Worm (Caenorhabditis elegans) whole organism, young adult: ENCODE measurements around the gene srd-45.

ENCODE experiments used
- B0019.2 ChIP-seq: fragments of 200-800 bp; sonication (Bioruptor generic); conservative IDR thresholded peaks from 2 replicates; pipeline ENCODE4 v1.3.6; 2022; ENCODE audit warnings: missing genetic modification reagents, missing genetic modification characterization, missing compliant biosample characterization
- B0261.1 ChIP-seq: sonication (generic microtip); optimal IDR thresholded peaks from 2 replicates; lab custom pipeline; 2016; ENCODE audit warnings: mild to moderate bottlenecking, missing genetic modification characterization, moderate library complexity, missing compliant biosample characterization
- C17E4.6 ChIP-seq: fragments of 200-800 bp; sonication (Bioruptor generic); IDR thresholded peaks from 2 replicates; pipeline ENCODE4 v1.3.6; 2022; ENCODE audit warnings: missing genetic modification reagents, missing genetic modification characterization, missing compliant biosample characterization
- D2030.7 ChIP-seq: fragments of 200-800 bp; sonication (Bioruptor generic); IDR thresholded peaks from 2 replicates; pipeline ENCODE4 v1.3.6; 2022; ENCODE audit warnings: missing genetic modification reagents, missing genetic modification characterization, missing compliant biosample characterization
- F22D6.2 ChIP-seq: sonication (generic microtip); optimal IDR thresholded peaks from 2 replicates; lab custom pipeline; 2016; ENCODE audit warnings: mild to moderate bottlenecking, missing genetic modification characterization, missing compliant biosample characterization
- F23B12.7 ChIP-seq: sonication (generic microtip); optimal IDR thresholded peaks from 2 replicates; lab custom pipeline; 2017; ENCODE audit warnings: missing genetic modification characterization, mild to moderate bottlenecking, missing compliant biosample characterization, antibody characterized with exemption, moderate library complexity; ENCODE audit not compliant: insufficient read depth
- F33H1.4 ChIP-seq: fragments of 200-800 bp; sonication (Bioruptor generic); IDR thresholded peaks from 2 replicates; pipeline ENCODE4 v1.3.6; 2022; ENCODE audit warnings: missing genetic modification reagents, missing genetic modification characterization, missing compliant biosample characterization
- F39B2.1 ChIP-seq: fragments of 200-800 bp; sonication (Bioruptor generic); IDR thresholded peaks from 2 replicates; pipeline ENCODE4 v1.3.6; 2022; ENCODE audit warnings: missing genetic modification reagents, missing genetic modification characterization, missing compliant biosample characterization
- F57A8.1 ChIP-seq: fragments of 200-800 bp; sonication (Bioruptor generic); optimal IDR thresholded peaks from 2 replicates; lab custom pipeline; 2018; ENCODE audit warnings: mild to moderate bottlenecking, missing genetic modification characterization, moderate library complexity, missing compliant biosample characterization
- F57C9.4 ChIP-seq: sonication (generic microtip); optimal IDR thresholded peaks from 2 replicates; lab custom pipeline; 2017; ENCODE audit warnings: mild to moderate bottlenecking, missing genetic modification characterization, missing compliant biosample characterization
- Y56A3A.18 ChIP-seq: fragments of 200-800 bp; sonication (Bioruptor generic); IDR thresholded peaks from 2 replicates; pipeline ENCODE4 v1.3.6; 2022; ENCODE audit warnings: missing genetic modification reagents, missing genetic modification characterization, missing compliant biosample characterization
- Y67H2A.10 ChIP-seq: fragments of 200-800 bp; sonication (Bioruptor generic); conservative IDR thresholded peaks from 2 replicates; pipeline ENCODE4 v1.3.6; 2022; ENCODE audit warnings: missing genetic modification reagents, missing genetic modification characterization, missing compliant biosample characterization
- akir-1 ChIP-seq: fragments of 200-800 bp; sonication (Bioruptor generic); optimal IDR thresholded peaks from 2 replicates; lab custom pipeline; 2018; ENCODE audit warnings: mild to moderate bottlenecking, missing genetic modification characterization, moderate library complexity, missing compliant biosample characterization
- athp-1 ChIP-seq: sonication (generic microtip); optimal IDR thresholded peaks from 2 replicates; lab custom pipeline; 2017; ENCODE audit warnings: mild to moderate bottlenecking, missing genetic modification characterization, missing compliant biosample characterization
- attf-5 ChIP-seq: fragments of 200-800 bp; sonication (Bioruptor generic); optimal IDR thresholded peaks from 2 replicates; lab custom pipeline; 2018; ENCODE audit warnings: mild to moderate bottlenecking, missing genetic modification characterization, missing compliant biosample characterization
- cebp-1 ChIP-seq, 2 experiments: fragments of 200-800 bp in 1 of 2; sonication (Bioruptor generic) in 1 of 2; sonication (generic microtip) in 1 of 2; IDR thresholded peaks in 1 of 2; optimal IDR thresholded peaks in 1 of 2; 2 replicates each; pipeline versions ENCODE4 v1.3.6 to Lab custom; 2017 to 2022; ENCODE audit warnings: missing compliant biosample characterization in 2 of 2, missing genetic modification characterization in 2 of 2, mild to moderate bottlenecking in 1 of 2, missing genetic modification reagents in 1 of 2, moderate library complexity in 1 of 2
- die-1 ChIP-seq: sonication (generic microtip); optimal IDR thresholded peaks from 2 replicates; lab custom pipeline; 2016; ENCODE audit warnings: missing genotype, mild to moderate bottlenecking, missing genetic modification characterization, missing compliant biosample characterization
- efl-1 ChIP-seq: fragments of 150-350 bp; optimal IDR thresholded peaks from 2 replicates; lab custom pipeline; 2014; ENCODE audit warnings: missing biosample characterization, missing genetic modification reagents, missing genetic modification characterization
- hmg-1.2 ChIP-seq: fragments of 200-800 bp; sonication (Bioruptor generic); IDR thresholded peaks from 2 replicates; pipeline ENCODE4 v1.3.6; 2022; ENCODE audit warnings: missing genetic modification reagents, missing genetic modification characterization, missing compliant biosample characterization
- hmg-20 ChIP-seq: fragments of 200-800 bp; sonication (Bioruptor generic); IDR thresholded peaks from 2 replicates; pipeline ENCODE4 v1.3.6; 2022; ENCODE audit warnings: missing genetic modification reagents, missing genetic modification characterization, missing compliant biosample characterization
- hsf-1 ChIP-seq: fragments of 200-800 bp; sonication (Bioruptor generic); IDR thresholded peaks from 2 replicates; pipeline ENCODE4 v1.3.6; 2022; ENCODE audit warnings: missing genetic modification reagents, missing genetic modification characterization, missing compliant biosample characterization
- let-607 ChIP-seq, 2 experiments: fragments of 200-800 bp in 1 of 2; sonication (Bioruptor generic) in 1 of 2; sonication (generic microtip) in 1 of 2; optimal IDR thresholded peaks; 2 replicates each; lab custom pipeline; 2016 to 2018; ENCODE audit warnings: mild to moderate bottlenecking in 2 of 2, missing compliant biosample characterization in 2 of 2, missing genetic modification characterization in 2 of 2, moderate library complexity in 2 of 2, missing genotype in 1 of 2
- lin-26 ChIP-seq: fragments of 200-800 bp; sonication (Bioruptor generic); IDR thresholded peaks from 2 replicates; pipeline ENCODE4 v1.3.6; 2022; ENCODE audit warnings: missing genetic modification reagents, missing genetic modification characterization, missing compliant biosample characterization
- lin-35 ChIP-seq, 3 experiments: fragments of 150-350 bp in 2 of 3; sonication (generic microtip) in 1 of 3; optimal IDR thresholded peaks; 2 replicates each; lab custom pipeline; 2014 to 2018; ENCODE audit warnings: missing biosample characterization in 3 of 3, missing genetic modification characterization in 3 of 3, missing genetic modification reagents in 3 of 3
- lin-40 ChIP-seq: sonication (generic microtip); optimal IDR thresholded peaks from 2 replicates; lab custom pipeline; 2016; ENCODE audit warnings: missing genetic modification characterization, mild to moderate bottlenecking, missing compliant biosample characterization, missing genotype, missing genetic modification reagents
- lin-54 ChIP-seq: fragments of 200-800 bp; sonication (Bioruptor generic); optimal IDR thresholded peaks from 2 replicates; lab custom pipeline; 2018; ENCODE audit warnings: mild to moderate bottlenecking, missing genetic modification characterization, missing compliant biosample characterization
- lir-1 ChIP-seq: fragments of 200-800 bp; sonication (Bioruptor generic); conservative IDR thresholded peaks from 2 replicates; pipeline ENCODE4 v1.3.6; 2022; ENCODE audit warnings: missing genetic modification reagents, missing genetic modification characterization, missing compliant biosample characterization
- lsl-1 ChIP-seq: fragments of 200-800 bp; sonication (Bioruptor generic); optimal IDR thresholded peaks from 2 replicates; lab custom pipeline; 2018; ENCODE audit warnings: mild to moderate bottlenecking, missing genetic modification characterization, moderate library complexity, missing compliant biosample characterization
- madf-10 ChIP-seq: sonication (generic microtip); optimal IDR thresholded peaks from 2 replicates; lab custom pipeline; 2016; ENCODE audit warnings: mild to moderate bottlenecking, missing genetic modification characterization, missing compliant biosample characterization
- madf-3 ChIP-seq: fragments of 200-800 bp; sonication (Bioruptor generic); IDR thresholded peaks from 2 replicates; pipeline ENCODE4 v1.3.6; 2022; ENCODE audit warnings: missing genetic modification reagents, missing genetic modification characterization, missing compliant biosample characterization
- nfya-1 ChIP-seq: sonication (generic microtip); optimal IDR thresholded peaks from 2 replicates; lab custom pipeline; 2017; ENCODE audit warnings: antibody characterized with exemption, missing compliant biosample characterization, missing genetic modification characterization, borderline replicate concordance; ENCODE audit not compliant: insufficient read depth
- nfyb-1 ChIP-seq: fragments of 200-800 bp; sonication (Bioruptor generic); IDR thresholded peaks from 2 replicates; pipeline ENCODE4 v1.3.6; 2022; ENCODE audit warnings: missing genetic modification reagents, missing genetic modification characterization, missing compliant biosample characterization
- rcor-1 ChIP-seq: fragments of 200-800 bp; sonication (Bioruptor generic); IDR thresholded peaks from 2 replicates; pipeline ENCODE4 v1.3.6; 2022; ENCODE audit warnings: missing genetic modification reagents, missing genetic modification characterization, missing compliant biosample characterization
- repo-1 ChIP-seq: sonication (generic microtip); optimal IDR thresholded peaks from 2 replicates; lab custom pipeline; 2017; ENCODE audit warnings: mild to moderate bottlenecking, missing genetic modification characterization, missing compliant biosample characterization
- rpc-1 ChIP-seq, 2 experiments: fragments of 150-350 bp in 1 of 2; sonication (generic microtip) in 1 of 2; optimal IDR thresholded peaks; 2 replicates each; lab custom pipeline; 2014 to 2018; ENCODE audit warnings: missing biosample characterization in 1 of 2, missing genetic modification characterization in 1 of 2, missing genetic modification reagents in 1 of 2, missing genotype in 1 of 2
- snpc-1.1 ChIP-seq: sonication (generic microtip); optimal IDR thresholded peaks from 2 replicates; lab custom pipeline; 2017; ENCODE audit warnings: missing genetic modification characterization, mild to moderate bottlenecking, missing compliant biosample characterization, antibody characterized with exemption, moderate library complexity, missing genotype, missing genetic modification reagents; ENCODE audit not compliant: insufficient read depth
- snpc-1.3 ChIP-seq: sonication (generic microtip); optimal IDR thresholded peaks from 2 replicates; lab custom pipeline; 2017; ENCODE audit warnings: missing genetic modification characterization, mild to moderate bottlenecking, missing compliant biosample characterization, antibody characterized with exemption, moderate library complexity, missing genotype, missing genetic modification reagents; ENCODE audit not compliant: insufficient read depth
- snpc-4 ChIP-seq, 5 experiments: fragments of 150-350 bp in 1 of 5; sonication (generic microtip) in 4 of 5; optimal IDR thresholded peaks; 2 replicates each; lab custom pipeline; 2014 to 2018; ENCODE audit warnings: missing genetic modification characterization in 5 of 5, missing biosample characterization in 3 of 5, antibody characterized with exemption in 2 of 5, mild to moderate bottlenecking in 2 of 5, missing compliant biosample characterization in 2 of 5, missing genotype in 2 of 5, moderate library complexity in 2 of 5, missing genetic modification reagents in 1 of 5
- somi-1 ChIP-seq: fragments of 200-800 bp; sonication (Bioruptor generic); optimal IDR thresholded peaks from 2 replicates; lab custom pipeline; 2018; ENCODE audit warnings: mild to moderate bottlenecking, missing genetic modification characterization, missing compliant biosample characterization
- tlf-1 ChIP-seq: fragments of 200-800 bp; sonication (Bioruptor generic); optimal IDR thresholded peaks from 2 replicates; lab custom pipeline; 2018; ENCODE audit warnings: mild to moderate bottlenecking, missing genetic modification characterization, missing compliant biosample characterization
- ztf-18 ChIP-seq: sonication (generic microtip); optimal IDR thresholded peaks from 2 replicates; lab custom pipeline; 2016; ENCODE audit warnings: missing genotype, mild to moderate bottlenecking, missing genetic modification characterization, missing compliant biosample characterization
- ztf-22 ChIP-seq: fragments of 200-800 bp; sonication (Bioruptor generic); optimal IDR thresholded peaks from 2 replicates; lab custom pipeline; 2018; ENCODE audit warnings: mild to moderate bottlenecking, missing genetic modification characterization, moderate library complexity, missing compliant biosample characterization
- ztf-25 ChIP-seq: fragments of 200-800 bp; sonication (Bioruptor generic); IDR thresholded peaks from 2 replicates; pipeline ENCODE4 v1.3.6; 2022; ENCODE audit warnings: missing genetic modification reagents, missing genetic modification characterization, missing compliant biosample characterization
- ztf-26 ChIP-seq: sonication (generic microtip); optimal IDR thresholded peaks from 2 replicates; lab custom pipeline; 2017; ENCODE audit warnings: missing genetic modification characterization, missing compliant biosample characterization
- ztf-28 ChIP-seq: fragments of 200-800 bp; sonication (Bioruptor generic); IDR thresholded peaks from 2 replicates; pipeline ENCODE4 v1.3.6; 2022; ENCODE audit warnings: missing genetic modification reagents, missing genetic modification characterization, missing compliant biosample characterization

srd-45 gene

DNA sequence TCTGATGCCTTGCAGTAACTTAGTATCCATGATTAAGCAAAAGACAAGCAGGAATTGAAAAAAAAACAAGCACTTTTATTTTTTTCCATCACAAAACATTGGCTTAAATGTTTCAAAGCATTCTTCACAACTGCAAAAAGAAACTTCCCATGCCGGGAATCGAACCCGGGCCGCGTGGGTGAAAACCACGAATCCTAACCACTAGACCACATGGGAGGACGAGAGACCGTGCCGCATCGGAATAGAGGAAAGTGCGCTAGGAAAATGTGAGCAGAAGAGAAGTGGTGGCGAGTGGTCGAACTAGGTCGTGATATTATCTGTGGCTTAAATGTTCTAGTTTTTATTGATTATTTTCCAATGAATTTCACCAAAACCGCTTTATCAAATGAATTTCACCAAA, 38.7 kb downstream of the srd-45 start (continued):
- TF ChIP-seq hmg-20 (GFP tag; lab: Robert Waterston, UW) (0 out of 2 replicates have a peak, but pooled peaks have one; percentile 42), F57C9.4 (tag; lab: Kevin White, UChicago) (no peak), ztf-22 (GFP tag; lab: Kevin White, UChicago) (no peak), die-1 (tag; lab: Kevin White, UChicago) (peak; percentile 80), lin-35 (GFP tag; optimal IDR thresholded peaks at IDR 0.05; lab: Kevin White, UChicago) (no peak), snpc-1.3 (tag; lab: Kevin White, UChicago) (peak; percentile 59), snpc-1.1 (tag; lab: Kevin White, UChicago) (peak; percentile 5), madf-3 (no peak), F22D6.2 (no peak), madf-10 (peak; percentile 67), F39B2.1 (GFP tag; lab: Robert Waterston, UW) (no peak), lsl-1 (GFP tag; lab: Kevin White, UChicago) (no peak), B0019.2 (GFP tag; lab: Robert Waterston, UW) (no peak), nfyb-1 (GFP tag; lab: Robert Waterston, UW) (peak; percentile 69), Y56A3A.18 (GFP tag; lab: Robert Waterston, UW) (0 out of 2 replicates have a peak, but pooled peaks have one; percentile 71), snpc-4 (GFP tag; optimal IDR thresholded peaks at IDR 0.05; lab: Kevin White, UChicago) (peak; percentile 14), snpc-4 (tag; optimal IDR thresholded peaks at IDR 0.05; lab: Kevin White, UChicago) (peak in 2 of 4 experiments; percentile 22 to 53), efl-1 (GFP tag; lab: Kevin White, UChicago) (peak; percentile 6), ztf-28 (GFP tag; lab: Robert Waterston, UW) (no peak), cebp-1 (GFP tag; IDR thresholded peaks at IDR 0.05; lab: Robert Waterston, UW) (0 out of 2 replicates have a peak, but pooled peaks have one; percentile 45), cebp-1 (tag; optimal IDR thresholded peaks at IDR 0.05; lab: Kevin White, UChicago) (no peak), repo-1 (tag; lab: Kevin White, UChicago) (no peak), tlf-1 (GFP tag; lab: Kevin White, UChicago) (no peak), lin-26 (GFP tag; lab: Robert Waterston, UW) (peak; percentile 86), let-607 (tag; optimal IDR thresholded peaks at IDR 0.05; lab: Kevin White, UChicago) (no peak), lir-1 (GFP tag; lab: Robert Waterston, UW) (0 out of 2 replicates have a peak, but pooled peaks have one; percentile 28), rpc-1 (optimal IDR thresholded peaks at IDR 0.05; lab: Kevin White, UChicago) (peak; percentile 65), rpc-1 (tag; optimal IDR thresholded peaks at IDR 0.05; lab: Kevin White, UChicago) (peak; percentile 81), attf-5 (GFP tag; lab: Kevin White, UChicago) (peak; percentile 28), ztf-25 (GFP tag; lab: Robert Waterston, UW) (0 out of 2 replicates have a peak, but pooled peaks have one; percentile 46), F57A8.1 (GFP tag; lab: Kevin White, UChicago) (no peak), athp-1 (no peak), akir-1 (GFP tag; lab: Kevin White, UChicago) (no peak), lin-40 (tag; lab: Kevin White, UChicago) (no peak), D2030.7 (peak; percentile 83), rcor-1 (GFP tag; lab: Robert Waterston, UW) (peak; percentile 77), lin-54 (GFP tag; lab: Kevin White, UChicago) (peak; percentile 27), ztf-26 (tag; lab: Kevin White, UChicago) (peak; percentile 8), nfya-1 (tag; lab: Kevin White, UChicago) (no peak), B0261.1 (peak; percentile 94), C17E4.6 (GFP tag; lab: Robert Waterston, UW) (no peak), ztf-18 (tag; lab: Kevin White, UChicago) (peak; percentile 52), F33H1.4 (no peak), F23B12.7 (no peak), Y67H2A.10 (GFP tag; lab: Robert Waterston, UW) (no peak), somi-1 (GFP tag; lab: Kevin White, UChicago) (peak; percentile 31), hmg-1.2 (GFP tag; lab: Robert Waterston, UW) (peak; percentile 80), hsf-1 (no peak)
